Worm (Caenorhabditis elegans): ENCODE measurements around the gene cka-1.

DNA sequence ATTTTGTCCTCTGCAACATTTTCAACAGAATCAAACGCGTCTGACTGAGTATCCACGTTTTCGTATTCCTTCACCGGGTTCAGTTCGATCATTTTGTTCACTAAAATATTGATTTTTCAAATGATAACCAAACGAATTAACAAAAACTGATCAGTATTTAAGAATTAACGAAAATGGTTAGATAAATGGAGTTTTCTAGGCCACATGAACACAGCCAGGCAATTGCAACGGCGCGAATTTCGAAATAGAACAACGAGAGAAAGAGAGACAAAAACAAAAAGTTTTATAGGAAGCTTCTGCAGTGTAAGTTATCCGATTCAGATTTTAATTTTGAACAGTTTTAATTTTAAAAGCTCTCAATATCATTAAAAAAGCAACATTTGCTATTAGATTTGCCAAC, 40.1 kb upstream of the cka-1 start, which contains the start of gene sna-2:
- TF ChIP-seq F57A8.1 (GFP tag; optimal IDR thresholded peaks at IDR 0.05) (no peak), bed-2 (GFP tag; IDR thresholded peaks at IDR 0.05) (no peak)

Measured in whole organism, young adult.